Fruit fly (Drosophila melanogaster): ENCODE data around the gene Aos1.
A peak's percentile ranks its signal among the peaks of the same experiment; 100 is the strongest.

Aos1 gene

dm6 chr3R:12442601-12443533 is 9.2 kb upstream of the Aos1 start (continued):
- TF ChIP-seq ERR (GFP tag; optimal IDR thresholded peaks at IDR 0.05) (no peak), CG11696 (GFP tag; IDR thresholded peaks at IDR 0.05) (no peak), ham (GFP tag; IDR thresholded peaks at IDR 0.05) (no peak), slbo (GFP tag; IDR thresholded peaks at IDR 0.05) (peak; percentile 51; the same call in 1 of the 2 replicates), so (GFP tag; IDR thresholded peaks at IDR 0.05) (peak; percentile 7; the same call in 1 of the 3 replicates), CG5180 (GFP tag; optimal IDR thresholded peaks at IDR 0.05) (no peak), CG6272 (GFP tag; IDR thresholded peaks at IDR 0.05) (no peak), Hand (GFP tag; optimal IDR thresholded peaks at IDR 0.05) (peak; percentile 4), h (optimal IDR thresholded peaks at IDR 0.05) (no peak), Blimp-1 (GFP tag; optimal IDR thresholded peaks at IDR 0.05) (no peak), Mrtf (GFP tag; IDR thresholded peaks at IDR 0.05) (no peak), CG4404 (GFP tag; IDR thresholded peaks at IDR 0.05) (no peak), Rfx (GFP tag; IDR thresholded peaks at IDR 0.05) (peak; percentile 44), Gug (GFP tag; IDR thresholded peaks at IDR 0.05) (no peak), Xrp1 (GFP tag; IDR thresholded peaks at IDR 0.05) (peak; percentile 30; the same call in 1 of the 2 replicates), ind (GFP tag; optimal IDR thresholded peaks at IDR 0.05) (peak; percentile 39), Meics (GFP tag; optimal IDR thresholded peaks at IDR 0.05) (peak; percentile 60), bab2 (GFP tag; optimal IDR thresholded peaks at IDR 0.05) (no peak), CG4360 (GFP tag; IDR thresholded peaks at IDR 0.05) (no peak), CG17829 (tag; optimal IDR thresholded peaks at IDR 0.05) (peak; percentile 2), CG12744 (GFP tag; optimal IDR thresholded peaks at IDR 0.05) (no peak), Poxn (GFP tag; IDR thresholded peaks at IDR 0.05) (no peak), al (GFP tag; IDR thresholded peaks at IDR 0.05) (peak; percentile 23; the same call in 1 of the 2 replicates), Awh (GFP tag; IDR thresholded peaks at IDR 0.05) (no peak), tgo (GFP tag; IDR thresholded peaks at IDR 0.05) (no peak), nerfin-1 (tag; optimal IDR thresholded peaks at IDR 0.05) (no peak), fd96Cb (tag; optimal IDR thresholded peaks at IDR 0.05) (no peak), danr (GFP tag; IDR thresholded peaks at IDR 0.05) (no peak), Neu2 (GFP tag; optimal IDR thresholded peaks at IDR 0.05; ENCODE audit: borderline replicate concordance) (no peak), CG13424 (tag; optimal IDR thresholded peaks at IDR 0.05) (peak; percentile 53), Sox100B (GFP tag; optimal IDR thresholded peaks at IDR 0.05) (peak; percentile 17), scrt (GFP tag; optimal IDR thresholded peaks at IDR 0.05) (no peak), phol (tag; optimal IDR thresholded peaks at IDR 0.05) (peak; percentile 1), CG14441 (GFP tag; IDR thresholded peaks at IDR 0.05) (no peak), Elba2 (GFP tag; optimal IDR thresholded peaks at IDR 0.05) (no peak), CG8478 (optimal IDR thresholded peaks at IDR 0.05) (no peak), fd64A (GFP tag; optimal IDR thresholded peaks at IDR 0.05) (no peak), CG10431 (GFP tag; optimal IDR thresholded peaks at IDR 0.05) (no peak), btn (GFP tag; optimal IDR thresholded peaks at IDR 0.05) (no peak), prd (optimal IDR thresholded peaks at IDR 0.05) (no peak), prd (GFP tag; IDR thresholded peaks at IDR 0.05) (peak; percentile 16; the same call in 1 of the 3 replicates), fru (optimal IDR thresholded peaks at IDR 0.05) (no peak), CG6689 (GFP tag; IDR thresholded peaks at IDR 0.05) (no peak), CG34224 (GFP tag; IDR thresholded peaks at IDR 0.05; ENCODE audit: partially characterized antibody) (0 out of 3 replicates have a peak, but pooled peaks have one; percentile 8), CG14710 (tag; optimal IDR thresholded peaks at IDR 0.05) (no peak), Deaf1 (tag; optimal IDR thresholded peaks at IDR 0.05) (peak; percentile 66), Lpt (GFP tag; optimal IDR thresholded peaks at IDR 0.05) (no peak), CG7839 (tag; optimal IDR thresholded peaks at IDR 0.05) (peak; percentile 47), gem (tag; optimal IDR thresholded peaks at IDR 0.05) (peak; percentile 54), Drgx (GFP tag; IDR thresholded peaks at IDR 0.05) (peak; percentile 55), row (GFP tag; IDR thresholded peaks at IDR 0.05) (peak; percentile 75)
